2 fruit fly cellular contexts compared by ENCODE assay signal in genomic region chr3R:5019436-5019835, dm6.
TF ChIP-seq lines count a peak whose summit lies in the region.

No protein-coding gene starts in this region.

- no peak for TF ChIP-seq CTCF in whole organism, embryonic (GFP tag; optimal IDR thresholded peaks at IDR 0.05; lab: Kevin White, UChicago)

TF ChIP-seq in whole organism, embryonic, 481 proteins besides CTCF, POLR2A, EP300 and RAD21:
- TF ChIP-seq en (GFP tag; optimal IDR thresholded peaks at IDR 0.05; lab: Kevin White, UChicago) (no peak), Xrp1 (GFP tag; IDR thresholded peaks at IDR 0.05; lab: Robert Waterston, UW) (no peak), Mes4 (GFP tag; optimal IDR thresholded peaks at IDR 0.05; lab: Kevin White, UChicago) (no peak), CG15514 (GFP tag; optimal IDR thresholded peaks at IDR 0.05; lab: Kevin White, UChicago) (no peak), twi (tag; optimal IDR thresholded peaks at IDR 0.05; lab: Kevin White, UChicago) (no peak), CG2199 (GFP tag; IDR thresholded peaks at IDR 0.05; lab: Robert Waterston, UW) (0 out of 3 replicates have a peak, but pooled peaks have one; percentile 42), CG17829 (tag; optimal IDR thresholded peaks at IDR 0.05; lab: Kevin White, UChicago) (no peak), Atf3 (GFP tag; optimal IDR thresholded peaks at IDR 0.05; lab: Kevin White, UChicago) (no peak), Med (GFP tag; lab: Kevin White, UChicago) (peak; percentile 35), pum (GFP tag; optimal IDR thresholded peaks at IDR 0.05; lab: Kevin White, UChicago) (no peak), pb (GFP tag; optimal IDR thresholded peaks at IDR 0.05; lab: Kevin White, UChicago) (no peak), Dfd (GFP tag; optimal IDR thresholded peaks at IDR 0.05; lab: Kevin White, UChicago) (peak in 1 of 2 experiments; percentile 85), CG1832 (GFP tag; optimal IDR thresholded peaks at IDR 0.05; lab: Kevin White, UChicago) (no peak), Pdp1 (GFP tag; optimal IDR thresholded peaks at IDR 0.05; lab: Kevin White, UChicago) (peak in 1 of 2 experiments; percentile 83)

TF ChIP-seq in whole organism, wandering third instar larva, 38 proteins besides CTCF, POLR2A, EP300 and RAD21:
- TF ChIP-seq Dfd (GFP tag; optimal IDR thresholded peaks at IDR 0.05; lab: Kevin White, UChicago) (peak; percentile 66), Sp1 (GFP tag; optimal IDR thresholded peaks at IDR 0.05; lab: Kevin White, UChicago) (no peak), tai (GFP tag; optimal IDR thresholded peaks at IDR 0.05; lab: Kevin White, UChicago) (no peak), Jra (GFP tag; optimal IDR thresholded peaks at IDR 0.05; lab: Kevin White, UChicago) (no peak), fru (GFP tag; optimal IDR thresholded peaks at IDR 0.05; lab: Kevin White, UChicago) (no peak)
TF ChIP-seq in whole organism, wandering third instar larva: peak in this region for 1.
